Worm (Caenorhabditis elegans) whole organism, mixed stage, embryonic: ENCODE data around the gene nspa-8.

Experiments
- M03D4.4 ChIP-seq: sonication (generic microtip); optimal IDR thresholded peaks from 2 replicates; lab custom pipeline; 2017; ENCODE audit warnings: mild to moderate bottlenecking, missing genetic modification characterization, missing compliant biosample characterization
- bed-3 ChIP-seq: fragments of 200-800 bp; sonication (Bioruptor generic); optimal IDR thresholded peaks from 3 replicates; lab custom pipeline; 2018; ENCODE audit warnings: mild to moderate bottlenecking, missing genetic modification characterization, moderate library complexity, missing compliant biosample characterization
- blmp-1 ChIP-seq: fragments of 150-350 bp; optimal IDR thresholded peaks from 2 replicates; lab custom pipeline; 2014; ENCODE audit warnings: missing biosample characterization, missing genetic modification characterization
- ceh-39 ChIP-seq: fragments of 150-350 bp; optimal IDR thresholded peaks from 2 replicates; lab custom pipeline; 2014; ENCODE audit warnings: missing biosample characterization, missing genetic modification characterization
- ceh-43 ChIP-seq: fragments of 200-800 bp; sonication (Bioruptor generic); optimal IDR thresholded peaks from 2 replicates; lab custom pipeline; 2018; ENCODE audit warnings: mild to moderate bottlenecking, missing genetic modification characterization, moderate library complexity, missing compliant biosample characterization
- ceh-83 ChIP-seq: fragments of 200-800 bp; sonication (Bioruptor generic); optimal IDR thresholded peaks from 2 replicates; lab custom pipeline; 2018; ENCODE audit warnings: mild to moderate bottlenecking, missing genetic modification characterization, missing compliant biosample characterization
- ces-1 ChIP-seq: fragments of 150-350 bp; optimal IDR thresholded peaks from 2 replicates; lab custom pipeline; 2014; ENCODE audit warnings: missing biosample characterization, missing genetic modification reagents, missing genetic modification characterization
- cnd-1 ChIP-seq: fragments of 200-800 bp; sonication (Bioruptor generic); optimal IDR thresholded peaks from 2 replicates; lab custom pipeline; 2018; ENCODE audit warnings: mild to moderate bottlenecking, missing genetic modification characterization, missing compliant biosample characterization
- drap-1 ChIP-seq: fragments of 200-800 bp; sonication (Bioruptor generic); optimal IDR thresholded peaks from 3 replicates; lab custom pipeline; 2018; ENCODE audit warnings: mild to moderate bottlenecking, missing genetic modification characterization, missing compliant biosample characterization
- elt-1 ChIP-seq: sonication (generic microtip); optimal IDR thresholded peaks from 2 replicates; lab custom pipeline; 2017; ENCODE audit warnings: missing genetic modification characterization, mild to moderate bottlenecking, missing compliant biosample characterization, antibody characterized with exemption, moderate library complexity, borderline replicate concordance; ENCODE audit not compliant: insufficient read depth
- flh-1 ChIP-seq: fragments of 200-800 bp; sonication (Bioruptor generic); optimal IDR thresholded peaks from 2 replicates; lab custom pipeline; 2018; ENCODE audit warnings: mild to moderate bottlenecking, missing genetic modification characterization, moderate library complexity, missing compliant biosample characterization
- ham-2 ChIP-seq: fragments of 200-800 bp; sonication (Bioruptor generic); optimal IDR thresholded peaks from 2 replicates; lab custom pipeline; 2018; ENCODE audit warnings: mild to moderate bottlenecking, missing genetic modification characterization, missing compliant biosample characterization
- hlh-1 ChIP-seq: fragments of 150-350 bp; optimal IDR thresholded peaks from 2 replicates; lab custom pipeline; 2014; ENCODE audit warnings: missing biosample characterization, missing genetic modification reagents, missing genetic modification characterization
- lin-13 ChIP-seq: fragments of 150-350 bp; optimal IDR thresholded peaks from 2 replicates; lab custom pipeline; 2014; ENCODE audit warnings: missing biosample characterization, missing genetic modification characterization
- lsy-2 ChIP-seq: fragments of 150-350 bp; optimal IDR thresholded peaks from 2 replicates; lab custom pipeline; 2014; ENCODE audit warnings: missing biosample characterization, missing genetic modification characterization
- mab-5 ChIP-seq: fragments of 150-350 bp; optimal IDR thresholded peaks from 2 replicates; lab custom pipeline; 2014; ENCODE audit warnings: missing biosample characterization, missing genetic modification characterization
- mep-1 ChIP-seq: fragments of 150-350 bp; optimal IDR thresholded peaks from 2 replicates; lab custom pipeline; 2017; ENCODE audit warnings: missing biosample characterization, missing genetic modification reagents, missing genetic modification characterization, inconsistent platforms
- mls-2 ChIP-seq: sonication (generic microtip); optimal IDR thresholded peaks from 2 replicates; lab custom pipeline; 2016; ENCODE audit warnings: mild to moderate bottlenecking, missing genetic modification characterization, moderate library complexity, missing compliant biosample characterization
- nhr-12 ChIP-seq: fragments of 150-350 bp; optimal IDR thresholded peaks from 2 replicates; lab custom pipeline; 2014; ENCODE audit warnings: missing biosample characterization, missing genetic modification characterization
- nhr-2 ChIP-seq: fragments of 150-350 bp; optimal IDR thresholded peaks from 2 replicates; lab custom pipeline; 2014; ENCODE audit warnings: missing biosample characterization, missing genetic modification characterization
- nhr-237 ChIP-seq: fragments of 150-350 bp; optimal IDR thresholded peaks from 2 replicates; lab custom pipeline; 2014; ENCODE audit warnings: missing biosample characterization, missing genetic modification characterization
- nhr-28 ChIP-seq: fragments of 150-350 bp; optimal IDR thresholded peaks from 2 replicates; lab custom pipeline; 2014; ENCODE audit warnings: missing biosample characterization, missing genetic modification characterization
- nhr-76 ChIP-seq: sonication (generic microtip); optimal IDR thresholded peaks from 2 replicates; lab custom pipeline; 2017; ENCODE audit warnings: missing biosample characterization, missing genetic modification characterization
- pha-4 ChIP-seq: fragments of 150-350 bp; optimal IDR thresholded peaks from 2 replicates; lab custom pipeline; 2018; ENCODE audit warnings: missing biosample characterization, missing genetic modification reagents, missing genetic modification characterization
- sem-2 ChIP-seq: fragments of 200-800 bp; sonication (Bioruptor generic); optimal IDR thresholded peaks from 2 replicates; lab custom pipeline; 2018; ENCODE audit warnings: mild to moderate bottlenecking, missing genetic modification characterization, missing compliant biosample characterization
- snpc-4 ChIP-seq: fragments of 150-350 bp; optimal IDR thresholded peaks from 2 replicates; lab custom pipeline; 2014; ENCODE audit warnings: missing biosample characterization, missing genetic modification characterization
- sptf-1 ChIP-seq: sonication (generic microtip); optimal IDR thresholded peaks from 2 replicates; lab custom pipeline; 2017; ENCODE audit warnings: mild to moderate bottlenecking, missing genetic modification characterization, moderate library complexity, missing compliant biosample characterization
- tbx-8 ChIP-seq: fragments of 200-800 bp; sonication (Bioruptor generic); optimal IDR thresholded peaks from 2 replicates; lab custom pipeline; 2018; ENCODE audit warnings: mild to moderate bottlenecking, missing genetic modification characterization, moderate library complexity, missing compliant biosample characterization
- unc-120 ChIP-seq: sonication (generic microtip); optimal IDR thresholded peaks from 2 replicates; lab custom pipeline; 2017; ENCODE audit warnings: missing genetic modification characterization, missing compliant biosample characterization; ENCODE audit not compliant: poor library complexity, severe bottlenecking
- unc-39 ChIP-seq: fragments of 150-350 bp; optimal IDR thresholded peaks from 2 replicates; lab custom pipeline; 2014; ENCODE audit warnings: missing biosample characterization, missing genetic modification characterization
- unc-62 ChIP-seq: fragments of 150-350 bp; optimal IDR thresholded peaks from 2 replicates; lab custom pipeline; 2014; ENCODE audit warnings: missing biosample characterization, missing genetic modification reagents, missing genetic modification characterization
- ztf-11 ChIP-seq: fragments of 150-350 bp; optimal IDR thresholded peaks from 2 replicates; lab custom pipeline; 2014; ENCODE audit warnings: missing biosample characterization, missing genetic modification characterization

nspa-8 gene

DNA sequence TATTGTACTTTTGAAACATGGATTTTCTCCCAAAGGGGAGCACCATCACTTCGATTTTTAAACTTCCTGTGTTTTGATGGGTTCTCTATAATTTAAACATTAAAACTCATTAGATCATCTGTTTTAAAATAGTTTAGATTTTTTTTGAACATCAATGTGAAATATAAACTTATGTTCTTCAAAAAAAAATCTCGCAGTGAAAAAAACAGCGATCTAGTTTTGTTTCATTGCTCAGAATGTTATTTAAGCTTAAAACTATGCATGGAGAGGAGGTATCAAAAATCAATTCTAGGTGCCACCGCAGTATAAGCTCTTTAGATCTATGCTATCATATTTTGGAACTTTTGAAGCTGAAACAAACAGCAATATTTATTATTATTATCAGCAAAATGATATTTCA is 41.3 kb upstream of the nspa-8 start, which contains the start of gene gcy-14:
Gene gcy-14 (minus strand): TSS at position 101 of the 400 bp plus-strand sequence.
- TF ChIP-seq unc-39 (tag; lab: Kevin White, UChicago): no peak
- no peak for TF ChIP-seq nhr-12 (tag; lab: Kevin White, UChicago)
- no peak for TF ChIP-seq unc-62 (GFP tag; lab: Kevin White, UChicago)
- no peak for TF ChIP-seq flh-1 (GFP tag; lab: Kevin White, UChicago)
- no peak for TF ChIP-seq ztf-11 (tag; lab: Kevin White, UChicago)
- TF ChIP-seq blmp-1 (tag; lab: Kevin White, UChicago): no peak
- no peak for TF ChIP-seq sptf-1 (tag; lab: Kevin White, UChicago)
- no peak for TF ChIP-seq nhr-237 (tag; lab: Kevin White, UChicago)
- TF ChIP-seq bed-3 (GFP tag; lab: Kevin White, UChicago): no peak
- TF ChIP-seq mab-5 (tag; lab: Kevin White, UChicago): no peak
- TF ChIP-seq M03D4.4 (tag; lab: Kevin White, UChicago): no peak
- TF ChIP-seq ham-2 (GFP tag; lab: Kevin White, UChicago): no peak
- no peak for TF ChIP-seq snpc-4 (tag; lab: Kevin White, UChicago)
- TF ChIP-seq mep-1 (tag; lab: Kevin White, UChicago): no peak
- TF ChIP-seq ceh-83 (GFP tag; lab: Kevin White, UChicago): no peak

DNA sequence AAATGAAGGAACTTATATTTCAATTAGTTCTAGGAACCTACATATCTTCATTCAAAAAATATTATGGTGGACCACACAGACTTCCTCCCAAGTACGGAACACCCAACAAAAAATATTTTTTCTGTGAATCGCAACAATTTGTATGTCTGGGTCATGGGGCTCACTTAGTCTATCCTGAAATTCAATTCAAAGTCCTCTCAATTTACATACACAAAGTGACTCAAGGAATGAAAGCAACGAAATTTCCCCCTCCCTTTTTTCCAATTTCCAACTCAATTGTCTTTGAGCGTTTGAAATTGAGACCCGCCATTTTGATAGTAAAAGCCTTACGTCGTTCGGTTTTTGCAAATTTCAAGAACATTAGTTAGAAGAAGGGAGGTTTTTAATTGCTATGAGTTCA is 32.5 kb upstream of the nspa-8 start:
- TF ChIP-seq bed-3 (GFP tag; lab: Kevin White, UChicago) (no peak), ces-1 (GFP tag; lab: Kevin White, UChicago) (peak; percentile 70)
- TF ChIP-seq, all 35 proteins: peak for 1

DNA sequence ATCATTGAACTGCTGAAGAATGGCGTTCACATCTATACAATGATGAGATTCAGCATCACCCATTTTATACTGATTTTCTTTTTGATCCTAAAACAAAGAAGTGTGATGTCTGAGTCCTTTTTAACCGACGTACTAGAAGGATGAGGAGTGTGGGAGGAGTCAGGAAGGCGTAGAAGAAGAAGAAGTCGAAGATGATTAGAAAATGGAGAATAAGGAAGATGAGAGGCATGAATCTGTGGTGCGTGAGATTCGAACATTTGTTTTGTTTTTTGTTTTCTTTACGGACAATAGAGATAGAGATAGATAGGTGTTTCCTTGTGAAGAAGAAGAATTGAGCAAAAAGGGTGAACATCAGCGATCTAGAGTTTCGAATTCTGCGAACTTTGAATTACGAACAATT is 31.7 kb upstream of the nspa-8 start, which contains the start of gene npr-13:
Gene npr-13 (minus strand): TSS at position 101 of the 400 bp plus-strand sequence.
- TF ChIP-seq nhr-2 (tag; lab: Kevin White, UChicago) (no peak), unc-62 (GFP tag; lab: Kevin White, UChicago) (no peak), bed-3 (GFP tag; lab: Kevin White, UChicago) (no peak), ceh-43 (GFP tag; lab: Kevin White, UChicago) (no peak), pha-4 (tag; lab: Kevin White, UChicago) (no peak), flh-1 (GFP tag; lab: Kevin White, UChicago) (no peak), nhr-28 (tag; lab: Kevin White, UChicago) (no peak), drap-1 (GFP tag; lab: Kevin White, UChicago) (no peak), tbx-8 (GFP tag; lab: Kevin White, UChicago) (no peak), lin-13 (tag; lab: Kevin White, UChicago) (no peak), hlh-1 (tag; lab: Kevin White, UChicago) (no peak)
- TF ChIP-seq, all 35 proteins: peak for 0

DNA sequence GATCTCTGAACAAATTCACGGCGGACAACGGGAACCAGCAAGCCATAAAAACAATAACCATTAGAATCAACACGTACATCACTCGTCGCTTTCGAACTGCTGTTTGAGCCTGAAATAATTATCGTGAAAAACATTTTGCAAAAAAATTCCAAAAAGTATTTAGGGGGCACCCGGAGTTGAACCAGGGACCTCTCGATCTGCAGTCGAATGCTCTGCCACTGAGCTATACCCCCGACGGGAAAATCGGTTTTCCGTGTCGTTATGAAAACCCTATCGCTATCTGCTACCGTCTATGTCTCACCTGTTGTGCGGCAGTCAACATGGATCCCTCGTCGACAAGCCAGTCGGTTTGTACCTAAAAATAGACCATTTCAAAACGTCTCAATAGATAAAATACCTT is 28.8 kb upstream of the nspa-8 start:
- TF ChIP-seq mls-2 (tag; lab: Kevin White, UChicago): peak; percentile 50
- TF ChIP-seq elt-1 (tag; lab: Kevin White, UChicago): no peak
- peak; percentile 39 for TF ChIP-seq bed-3 (GFP tag; lab: Kevin White, UChicago)
- no peak for TF ChIP-seq nhr-12 (tag; lab: Kevin White, UChicago)
- no peak for TF ChIP-seq unc-39 (tag; lab: Kevin White, UChicago)
- TF ChIP-seq drap-1 (GFP tag; lab: Kevin White, UChicago): peak; percentile 91
- peak; percentile 78 for TF ChIP-seq M03D4.4 (tag; lab: Kevin White, UChicago)
- peak; percentile 53 for TF ChIP-seq unc-120 (tag; lab: Kevin White, UChicago)
- TF ChIP-seq ceh-43 (GFP tag; lab: Kevin White, UChicago): peak; percentile 61
- TF ChIP-seq flh-1 (GFP tag; lab: Kevin White, UChicago): peak; percentile 40
- peak; percentile 59 for TF ChIP-seq sem-2 (GFP tag; lab: Kevin White, UChicago)
- no peak for TF ChIP-seq lin-13 (tag; lab: Kevin White, UChicago)
- TF ChIP-seq ztf-11 (tag; lab: Kevin White, UChicago): no peak
- TF ChIP-seq mep-1 (tag; lab: Kevin White, UChicago): no peak
- no peak for TF ChIP-seq nhr-76 (tag; lab: Kevin White, UChicago)
- no peak for TF ChIP-seq blmp-1 (tag; lab: Kevin White, UChicago)
- no peak for TF ChIP-seq ces-1 (GFP tag; lab: Kevin White, UChicago)
- TF ChIP-seq lsy-2: no peak
- no peak for TF ChIP-seq ceh-39
- TF ChIP-seq cnd-1: peak; percentile 47
- TF ChIP-seq mab-5 (tag; lab: Kevin White, UChicago): no peak
- peak; percentile 47 for TF ChIP-seq ceh-83 (GFP tag; lab: Kevin White, UChicago)
- TF ChIP-seq sptf-1 (tag; lab: Kevin White, UChicago): peak; percentile 70
